Worm (Caenorhabditis elegans): Measurements from ENCODE around the gene Y97E10AL.1.
A peak's percentile ranks its signal among the peaks of the same experiment; 100 is the strongest.

Gene Y97E10AL.1

ce11 chrV:8000929-8001513 is 15.1 kb downstream of the Y97E10AL.1 start, which contains the start of gene Y97E10AR.1 (continued):
- TF ChIP-seq unc-62 (GFP tag; optimal IDR thresholded peaks at IDR 0.05) (no peak), fkh-8 (tag; optimal IDR thresholded peaks at IDR 0.05) (peak; percentile 93), F16B12.6 (tag; optimal IDR thresholded peaks at IDR 0.05) (peak; percentile 25), nhr-76 (tag; optimal IDR thresholded peaks at IDR 0.05) (no peak), pqm-1 (tag; optimal IDR thresholded peaks at IDR 0.05) (no peak), lin-13 (GFP tag; optimal IDR thresholded peaks at IDR 0.05) (peak; percentile 50), hlh-17 (GFP tag; optimal IDR thresholded peaks at IDR 0.05; ENCODE audit: borderline replicate concordance) (no peak), elt-2 (tag; optimal IDR thresholded peaks at IDR 0.05) (peak; percentile 81), mep-1 (tag; optimal IDR thresholded peaks at IDR 0.05) (peak; percentile 76), ceh-82 (tag; optimal IDR thresholded peaks at IDR 0.05) (peak in 2 of 3 experiments; percentile 17 to 68), snu-23 (GFP tag; optimal IDR thresholded peaks at IDR 0.05) (peak; percentile 81), elt-3 (tag; optimal IDR thresholded peaks at IDR 0.05) (peak in 1 of 6 experiments; percentile 7), fos-1 (tag; optimal IDR thresholded peaks at IDR 0.05) (no peak), xbp-1 (tag; optimal IDR thresholded peaks at IDR 0.05) (peak; percentile 67), sox-4 (tag; optimal IDR thresholded peaks at IDR 0.05) (no peak), ceh-63 (GFP tag; optimal IDR thresholded peaks at IDR 0.05) (no peak), fkh-4 (tag; optimal IDR thresholded peaks at IDR 0.05; ENCODE audit: borderline replicate concordance) (peak; percentile 45), tlp-1 (tag; optimal IDR thresholded peaks at IDR 0.05) (no peak), ets-5 (GFP tag; IDR thresholded peaks at IDR 0.05) (no peak), C04F5.9 (tag; optimal IDR thresholded peaks at IDR 0.05) (no peak), grh-1 (GFP tag; IDR thresholded peaks at IDR 0.05) (no peak), tbx-2 (tag; optimal IDR thresholded peaks at IDR 0.05) (peak; percentile 80), ceh-8 (GFP tag; optimal IDR thresholded peaks at IDR 0.05) (peak; percentile 22), sup-37 (GFP tag; optimal IDR thresholded peaks at IDR 0.05) (no peak), efl-3 (GFP tag; optimal IDR thresholded peaks at IDR 0.05) (no peak), aha-1 (tag; optimal IDR thresholded peaks at IDR 0.05) (no peak), nhr-71 (tag; optimal IDR thresholded peaks at IDR 0.05) (peak; percentile 91), snpc-4 (tag; optimal IDR thresholded peaks at IDR 0.05) (peak; percentile 3), pax-3 (tag; optimal IDR thresholded peaks at IDR 0.05) (no peak), hpl-2 (GFP tag; optimal IDR thresholded peaks at IDR 0.05) (no peak), alr-1 (tag; optimal IDR thresholded peaks at IDR 0.05; ENCODE audit: borderline replicate concordance) (no peak), lin-35 (GFP tag; optimal IDR thresholded peaks at IDR 0.05) (peak; percentile 40 to 64)

ce11 chrV:8005000-8005399 is 19.0 kb downstream of the Y97E10AL.1 start, which contains the start of gene Y97E10AR.8:
TSS of gene Y97E10AR.8 (plus strand) at chrV:8005300.
- TF ChIP-seq alr-1 (tag; optimal IDR thresholded peaks at IDR 0.05; ENCODE audit: borderline replicate concordance) (no peak), hlh-17 (GFP tag; optimal IDR thresholded peaks at IDR 0.05; ENCODE audit: borderline replicate concordance) (no peak), nhr-11 (tag; optimal IDR thresholded peaks at IDR 0.05) (no peak), ceh-63 (GFP tag; optimal IDR thresholded peaks at IDR 0.05) (no peak), nhr-19 (GFP tag; conservative IDR thresholded peaks at IDR 0.05) (no peak), efl-1 (optimal IDR thresholded peaks at IDR 0.05) (no peak), efl-1 (GFP tag; optimal IDR thresholded peaks at IDR 0.05 in 1 of 2) (no peak), irx-1 (tag; optimal IDR thresholded peaks at IDR 0.05) (no peak), ama-1 (optimal IDR thresholded peaks at IDR 0.05) (no peak), fkh-4 (tag; optimal IDR thresholded peaks at IDR 0.05; ENCODE audit: borderline replicate concordance) (no peak), pax-3 (tag; optimal IDR thresholded peaks at IDR 0.05) (no peak), vab-15 (tag; optimal IDR thresholded peaks at IDR 0.05) (no peak), isw-1 (GFP tag; IDR thresholded peaks at IDR 0.05) (no peak)
